Fruit fly (Drosophila melanogaster): Measurements from ENCODE around the gene CG45066.

dm6 chr3L:3074380-3074779 lies 36.6 kb downstream of the CG45066 start:
- TF ChIP-seq pan (optimal IDR thresholded peaks at IDR 0.05), result no peak
- no peak for TF ChIP-seq CG8478 (optimal IDR thresholded peaks at IDR 0.05)
- no peak for TF ChIP-seq EcR (GFP tag; optimal IDR thresholded peaks at IDR 0.05)
- no peak for TF ChIP-seq psq (optimal IDR thresholded peaks at IDR 0.05)
- TF ChIP-seq Dll (optimal IDR thresholded peaks at IDR 0.05), result no peak
- TF ChIP-seq usp (GFP tag; optimal IDR thresholded peaks at IDR 0.05), result no peak
